Worm (Caenorhabditis elegans): Measurements from ENCODE around the gene str-131.

Gene str-131

DNA sequence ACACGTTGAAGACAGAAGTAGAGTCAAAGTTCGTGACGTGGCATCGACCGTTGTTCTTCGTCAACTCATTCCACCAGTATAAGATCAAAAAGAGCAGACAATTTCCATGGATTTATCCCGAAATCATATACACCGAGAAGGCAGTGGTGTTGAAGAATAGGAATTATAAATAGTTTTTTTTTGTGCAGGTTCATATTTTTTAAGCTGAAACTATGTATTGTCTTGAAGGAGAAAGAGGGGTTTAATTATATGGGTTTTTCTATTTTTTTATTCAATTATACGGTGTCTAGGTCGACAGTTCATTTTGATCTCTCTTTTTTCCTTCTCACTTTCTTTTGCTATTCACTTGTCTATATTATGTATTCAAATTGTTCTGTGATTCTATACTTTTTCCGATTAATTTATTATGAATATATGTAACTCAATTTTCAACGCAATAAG, 42.4 kb downstream of the str-131 start (continued):
- TF ChIP-seq ztf-4 (tag; optimal IDR thresholded peaks at IDR 0.05) (peak; percentile 72), nhr-85 (tag) (peak; percentile 77), nhr-47 (tag; optimal IDR thresholded peaks at IDR 0.05) (peak; percentile 28), elt-2 (tag; optimal IDR thresholded peaks at IDR 0.05) (no peak), nhr-19 (GFP tag; conservative IDR thresholded peaks at IDR 0.05) (peak; percentile 13)

- TF ChIP-seq sox-4 (tag; optimal IDR thresholded peaks at IDR 0.05) = no peak
- no peak for TF ChIP-seq blmp-1 (tag; optimal IDR thresholded peaks at IDR 0.05)
- no peak for TF ChIP-seq ceh-8 (GFP tag; optimal IDR thresholded peaks at IDR 0.05)
- TF ChIP-seq aha-1 (tag; optimal IDR thresholded peaks at IDR 0.05) = no peak
- TF ChIP-seq unc-62 (GFP tag; optimal IDR thresholded peaks at IDR 0.05) = no peak
- TF ChIP-seq elt-3 (tag; optimal IDR thresholded peaks at IDR 0.05) = no peak
- no peak for TF ChIP-seq ceh-88 (GFP tag; IDR thresholded peaks at IDR 0.05)
- no peak for TF ChIP-seq aly-2 (tag; optimal IDR thresholded peaks at IDR 0.05)
- TF ChIP-seq fkh-4 (tag; optimal IDR thresholded peaks at IDR 0.05; ENCODE audit: borderline replicate concordance) = no peak
- TF ChIP-seq nhr-77 (tag; optimal IDR thresholded peaks at IDR 0.05) = no peak
- TF ChIP-seq unc-98 (GFP tag; IDR thresholded peaks at IDR 0.05) = no peak
- no peak for TF ChIP-seq zip-4 (GFP tag; optimal IDR thresholded peaks at IDR 0.05)
- no peak for TF ChIP-seq mep-1 (tag; optimal IDR thresholded peaks at IDR 0.05)
- TF ChIP-seq C04F5.9 (tag; optimal IDR thresholded peaks at IDR 0.05) = no peak
- TF ChIP-seq alr-1 (tag; optimal IDR thresholded peaks at IDR 0.05; ENCODE audit: borderline replicate concordance) = no peak
- TF ChIP-seq nhr-237 (tag; optimal IDR thresholded peaks at IDR 0.05) = no peak
- no peak for TF ChIP-seq lin-14 (GFP tag; optimal IDR thresholded peaks at IDR 0.05)
- no peak for TF ChIP-seq nhr-28 (tag; optimal IDR thresholded peaks at IDR 0.05)
Measured at ce11 chrV:8035947-8036346, 45.5 kb downstream of the str-131 start, which contains the start of gene ZC513.14. TSS of gene ZC513.14 (minus strand) at chrV:8036047.

ce11 chrV:8034811-8035210, 46.7 kb downstream of the str-131 start, which contains the start of gene algn-12:
TSS of gene algn-12 (plus strand) at chrV:8035111.
- no peak for TF ChIP-seq jun-1 (tag; optimal IDR thresholded peaks at IDR 0.05)
- TF ChIP-seq ceh-88 (GFP tag; IDR thresholded peaks at IDR 0.05) = no peak
- TF ChIP-seq nhr-20 (tag; optimal IDR thresholded peaks at IDR 0.05) = no peak
- no peak for TF ChIP-seq tlp-1 (tag; optimal IDR thresholded peaks at IDR 0.05)
- no peak for TF ChIP-seq hlh-17 (GFP tag; optimal IDR thresholded peaks at IDR 0.05; ENCODE audit: borderline replicate concordance)
- no peak for TF ChIP-seq F16B12.6 (tag; optimal IDR thresholded peaks at IDR 0.05)
- no peak for TF ChIP-seq dpl-1 (GFP tag; optimal IDR thresholded peaks at IDR 0.05)
- TF ChIP-seq lin-39 (tag; optimal IDR thresholded peaks at IDR 0.05) = no peak
- no peak for TF ChIP-seq nhr-28 (tag; optimal IDR thresholded peaks at IDR 0.05)
- TF ChIP-seq mdl-1 (tag; optimal IDR thresholded peaks at IDR 0.05) = no peak
- no peak for TF ChIP-seq lir-3 (tag; optimal IDR thresholded peaks at IDR 0.05; ENCODE audit: poor library complexity)

DNA sequence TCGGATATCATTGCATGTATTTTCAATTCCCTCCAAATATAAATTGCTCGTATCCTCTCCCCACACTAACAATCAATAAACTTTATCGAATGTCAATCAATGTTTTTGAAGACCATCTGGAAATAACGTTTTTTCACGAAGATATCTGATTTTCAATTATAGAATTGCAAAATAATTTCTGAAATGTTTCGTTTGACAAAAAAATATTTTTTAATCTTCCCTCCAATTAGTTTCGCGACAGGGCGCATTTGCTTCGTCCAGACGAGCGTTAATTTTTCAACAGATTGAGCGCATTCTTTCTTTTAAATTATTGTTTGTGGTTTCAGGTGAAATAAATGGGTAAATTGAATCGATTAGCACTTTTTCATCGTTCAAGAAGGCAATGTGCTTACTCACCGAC, 50.4 kb downstream of the str-131 start, which contains the start of gene vars-1:
vars-1 (plus strand) TSS at position 291 of the 400 bp plus-strand sequence.
- TF ChIP-seq nhr-77 (tag; optimal IDR thresholded peaks at IDR 0.05) (peak; percentile 51), irx-1 (tag; optimal IDR thresholded peaks at IDR 0.05) (peak; percentile 48), lin-35 (GFP tag; optimal IDR thresholded peaks at IDR 0.05) (peak; percentile 96 to 98), lin-15B (tag; optimal IDR thresholded peaks at IDR 0.05) (peak; percentile 40), swsn-7 (tag; optimal IDR thresholded peaks at IDR 0.05) (peak; percentile 53), unc-130 (tag; optimal IDR thresholded peaks at IDR 0.05) (peak; percentile 63), mdl-1 (tag; optimal IDR thresholded peaks at IDR 0.05) (peak in 1 of 2 experiments; percentile 7), elt-2 (tag; optimal IDR thresholded peaks at IDR 0.05) (peak; percentile 10), nhr-85 (tag) (peak; percentile 65), blmp-1 (tag; optimal IDR thresholded peaks at IDR 0.05) (peak; percentile 70), hlh-4 (tag; optimal IDR thresholded peaks at IDR 0.05) (no peak), C34B4.2 (tag; optimal IDR thresholded peaks at IDR 0.05) (no peak), unc-86 (tag; optimal IDR thresholded peaks at IDR 0.05) (peak; percentile 39), skn-1 (tag; optimal IDR thresholded peaks at IDR 0.05) (peak; percentile 57), aha-1 (tag; optimal IDR thresholded peaks at IDR 0.05) (no peak), mep-1 (tag; optimal IDR thresholded peaks at IDR 0.05) (no peak), dpl-1 (GFP tag; optimal IDR thresholded peaks at IDR 0.05) (peak; percentile 92 to 97 (median 97)), ces-1 (GFP tag; optimal IDR thresholded peaks at IDR 0.05) (no peak), nhr-71 (tag; optimal IDR thresholded peaks at IDR 0.05) (peak; percentile 74), nhr-90 (tag; optimal IDR thresholded peaks at IDR 0.05; ENCODE audit: poor library complexity) (peak; percentile 61), nhr-47 (tag; optimal IDR thresholded peaks at IDR 0.05) (peak; percentile 70), xbp-1 (tag; optimal IDR thresholded peaks at IDR 0.05) (peak; percentile 58), ceh-82 (tag; optimal IDR thresholded peaks at IDR 0.05) (peak in 2 of 3 experiments; percentile 47 to 69), nhr-19 (GFP tag; conservative IDR thresholded peaks at IDR 0.05) (peak; percentile 63), alr-1 (tag; optimal IDR thresholded peaks at IDR 0.05; ENCODE audit: borderline replicate concordance) (no peak)

Data from whole organism, L1 larva.